Worm (Caenorhabditis elegans): ENCODE results near the gene dgk-2.

- no peak for TF ChIP-seq jun-1 (tag; optimal IDR thresholded peaks at IDR 0.05)
- TF ChIP-seq pha-4 (tag; optimal IDR thresholded peaks at IDR 0.05): peak; percentile 7
- TF ChIP-seq elt-2 (tag; optimal IDR thresholded peaks at IDR 0.05): peak; percentile 56
- TF ChIP-seq nhr-25 (tag; optimal IDR thresholded peaks at IDR 0.05): no peak
- TF ChIP-seq elt-1 (tag; optimal IDR thresholded peaks at IDR 0.05): no peak
These were observed 2.1 kb downstream of the dgk-2 start for ce11 chrX:4502039-4502438.
